Fruit fly (Drosophila melanogaster): ENCODE measurements around the gene mrt.

DNA sequence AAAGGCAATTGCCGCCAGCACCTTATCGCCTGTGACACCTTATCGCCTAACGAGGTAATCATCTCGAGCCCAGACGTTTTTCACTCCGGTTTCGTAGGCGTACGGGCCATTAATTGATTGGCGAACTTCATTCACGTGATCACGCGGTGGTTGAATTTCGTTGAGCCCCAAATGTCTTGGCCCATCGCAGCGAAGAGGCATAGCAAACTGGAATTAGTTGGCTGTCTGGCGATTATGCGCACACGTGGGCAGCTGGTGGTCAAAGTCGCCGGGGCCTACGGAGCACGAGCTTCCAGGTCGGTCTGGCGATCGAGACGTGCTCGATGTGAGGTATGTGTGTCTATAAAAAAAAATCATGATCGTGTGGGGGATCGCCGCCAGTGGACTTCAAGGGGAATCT is 10.6 kb upstream of the mrt start:
- TF ChIP-seq OdsH (GFP tag; optimal IDR thresholded peaks at IDR 0.05) = no peak
- no peak for TF ChIP-seq CG9139 (GFP tag; optimal IDR thresholded peaks at IDR 0.05)
- TF ChIP-seq CG32006 (GFP tag; optimal IDR thresholded peaks at IDR 0.05) = no peak
- TF ChIP-seq CG15336 (GFP tag; IDR thresholded peaks at IDR 0.05) = no peak
- no peak for TF ChIP-seq CG16779 (tag; optimal IDR thresholded peaks at IDR 0.05)
- TF ChIP-seq CG3919 (GFP tag; optimal IDR thresholded peaks at IDR 0.05) = no peak
- TF ChIP-seq Gug (GFP tag; IDR thresholded peaks at IDR 0.05) = no peak
- TF ChIP-seq dac (GFP tag; optimal IDR thresholded peaks at IDR 0.05) = no peak
- TF ChIP-seq Eip78C (GFP tag) = no peak
